Fruit fly (Drosophila melanogaster) whole organism, embryonic: ENCODE measurements around the gene Notum.

Source experiments
- ATbp ChIP-seq: fragments of 200-800 bp; sonication (Bioruptor generic); optimal IDR thresholded peaks from 2 replicates; lab custom pipeline; 2017; ENCODE audit warnings: missing biosample characterization, mild to moderate bottlenecking, missing genetic modification characterization, missing genetic modification reagents
- Ada2b ChIP-seq: fragments of 200-800 bp; sonication (Bioruptor generic); IDR thresholded peaks from 2 replicates; pipeline ENCODE4 v1.3.6; 2022; ENCODE audit warnings: missing biosample characterization, missing genetic modification characterization
- Atf6 ChIP-seq: fragments of 200-800 bp; sonication (Bioruptor generic); IDR thresholded peaks from 2 replicates; pipeline ENCODE4 v1.3.6; 2022; ENCODE audit warnings: missing biosample characterization, missing genetic modification characterization
- C15 ChIP-seq: fragments of 200-800 bp; sonication (Bioruptor generic); IDR thresholded peaks from 3 replicates; pipeline ENCODE4 v1.3.6; 2022; ENCODE audit warnings: missing biosample characterization, missing genetic modification characterization
- CG12391 ChIP-seq: fragments of 200-800 bp; sonication (Bioruptor generic); optimal IDR thresholded peaks from 3 replicates; lab custom pipeline; 2018; ENCODE audit warnings: missing biosample characterization, mild to moderate bottlenecking, missing genetic modification characterization, moderate library complexity
- CG13894 ChIP-seq: fragments of 200-800 bp; sonication (Bioruptor generic); optimal IDR thresholded peaks from 3 replicates; lab custom pipeline; 2018; ENCODE audit warnings: missing biosample characterization, mild to moderate bottlenecking, missing genetic modification characterization, moderate library complexity
- CG15269 ChIP-seq: fragments of 200-800 bp; sonication (Bioruptor generic); optimal IDR thresholded peaks from 2 replicates; lab custom pipeline; 2018; ENCODE audit warnings: missing biosample characterization, mild to moderate bottlenecking, missing genetic modification characterization, moderate library complexity
- CG1603 ChIP-seq: fragments of 200-800 bp; sonication (Bioruptor generic); optimal IDR thresholded peaks from 2 replicates; lab custom pipeline; 2019; ENCODE audit warnings: missing biosample characterization, mild to moderate bottlenecking, missing genetic modification characterization, moderate library complexity
- CG1647 ChIP-seq: fragments of 200-800 bp; sonication (Bioruptor generic); optimal IDR thresholded peaks from 3 replicates; lab custom pipeline; 2016; ENCODE audit warnings: missing biosample characterization, missing genetic modification characterization
- CG17186 ChIP-seq: fragments of 200-800 bp; sonication (Bioruptor generic); optimal IDR thresholded peaks from 3 replicates; lab custom pipeline; 2017; ENCODE audit warnings: missing biosample characterization, missing genetic modification reagents, missing genetic modification characterization
- CG2678 ChIP-seq: fragments of 200-800 bp; sonication (Bioruptor generic); optimal IDR thresholded peaks from 3 replicates; lab custom pipeline; 2019; ENCODE audit warnings: missing biosample characterization, mild to moderate bottlenecking, missing genetic modification characterization, moderate library complexity
- CG2889 ChIP-seq: fragments of 200-800 bp; sonication (Bioruptor generic); IDR thresholded peaks from 3 replicates; pipeline ENCODE4 v1.3.6; 2022; ENCODE audit warnings: missing biosample characterization, missing genetic modification characterization
- CG30403 ChIP-seq: fragments of 200-800 bp; sonication (Bioruptor generic); optimal IDR thresholded peaks from 3 replicates; lab custom pipeline; 2016; ENCODE audit warnings: missing biosample characterization, missing genetic modification characterization
- CG31365 ChIP-seq: fragments of 200-800 bp; sonication (Bioruptor generic); optimal IDR thresholded peaks from 2 replicates; lab custom pipeline; 2018; ENCODE audit warnings: missing biosample characterization, mild to moderate bottlenecking, missing genetic modification characterization
- CG33557 ChIP-seq: fragments of 200-800 bp; sonication (Bioruptor generic); optimal IDR thresholded peaks from 2 replicates; lab custom pipeline; 2019; ENCODE audit warnings: missing biosample characterization, mild to moderate bottlenecking, missing genetic modification characterization, moderate library complexity
- CG34224 ChIP-seq: fragments of 200-800 bp; sonication (Bioruptor generic); IDR thresholded peaks from 3 replicates; pipeline ENCODE4 v1.3.6; 2022; ENCODE audit warnings: missing biosample characterization, missing genetic modification characterization; ENCODE audit not compliant: partially characterized antibody
- CG5180 ChIP-seq: fragments of 200-800 bp; sonication (Bioruptor generic); optimal IDR thresholded peaks from 3 replicates; lab custom pipeline; 2017; ENCODE audit warnings: missing biosample characterization, missing genetic modification characterization, mild to moderate bottlenecking, moderate library complexity, missing genetic modification reagents
- CG8924 ChIP-seq: fragments of 200-800 bp; optimal IDR thresholded peaks from 3 replicates; lab custom pipeline; 2019; ENCODE audit warnings: missing biosample characterization, mild to moderate bottlenecking, missing genetic modification characterization, moderate library complexity
- D19A ChIP-seq: fragments of 200-800 bp; optimal IDR thresholded peaks from 3 replicates; lab custom pipeline; 2019; ENCODE audit warnings: missing biosample characterization, mild to moderate bottlenecking, missing genetic modification characterization, moderate library complexity
- E2f1 ChIP-seq: fragments of 200-800 bp; sonication (Bioruptor generic); IDR thresholded peaks from 2 replicates; pipeline ENCODE4 v1.3.6; 2022; ENCODE audit warnings: missing biosample characterization, missing genetic modification characterization
- Fer3 ChIP-seq: fragments of 200-800 bp; sonication (Bioruptor generic); optimal IDR thresholded peaks from 2 replicates; lab custom pipeline; 2018; ENCODE audit warnings: missing biosample characterization, mild to moderate bottlenecking, missing genetic modification characterization, moderate library complexity
- GATAe ChIP-seq: fragments of 200-800 bp; sonication (Bioruptor generic); conservative IDR thresholded peaks from 2 replicates; pipeline ENCODE4 v1.3.6; 2022; ENCODE audit warnings: missing biosample characterization, missing genetic modification characterization
- Gug ChIP-seq: fragments of 200-800 bp; sonication (Bioruptor generic); IDR thresholded peaks from 4 replicates; pipeline ENCODE4 v1.3.6; 2022; ENCODE audit warnings: missing biosample characterization, missing genetic modification characterization
- Hey ChIP-seq: fragments of 200-800 bp; sonication (Bioruptor generic); optimal IDR thresholded peaks from 3 replicates; lab custom pipeline; 2018; ENCODE audit warnings: missing biosample characterization, mild to moderate bottlenecking, missing genetic modification characterization
- HmgZ ChIP-seq: fragments of 200-800 bp; sonication (Bioruptor generic); optimal IDR thresholded peaks from 2 replicates; lab custom pipeline; 2018; ENCODE audit warnings: missing biosample characterization, mild to moderate bottlenecking, missing genetic modification characterization
- Lhr ChIP-seq: fragments of 200-800 bp; sonication (Bioruptor generic); optimal IDR thresholded peaks from 3 replicates; lab custom pipeline; 2017; ENCODE audit warnings: mild to moderate bottlenecking, missing biosample characterization, missing genetic modification reagents, missing genetic modification characterization
- MESR4 ChIP-seq: fragments of 200-800 bp; sonication (Bioruptor generic); optimal IDR thresholded peaks from 2 replicates; lab custom pipeline; 2018; ENCODE audit warnings: missing biosample characterization, mild to moderate bottlenecking, missing genetic modification characterization, moderate library complexity
- Nf-YA ChIP-seq: fragments of 200-800 bp; sonication (Bioruptor generic); IDR thresholded peaks from 2 replicates; pipeline ENCODE4 v1.3.6; 2022; ENCODE audit warnings: missing biosample characterization, missing genetic modification characterization
- Nf-YC ChIP-seq: fragments of 200-800 bp; optimal IDR thresholded peaks from 3 replicates; lab custom pipeline; 2019; ENCODE audit warnings: missing biosample characterization, mild to moderate bottlenecking, missing genetic modification characterization, moderate library complexity
- PHDP ChIP-seq: fragments of 200-800 bp; sonication (Bioruptor generic); optimal IDR thresholded peaks from 3 replicates; lab custom pipeline; 2018; ENCODE audit warnings: missing biosample characterization, mild to moderate bottlenecking, missing genetic modification characterization, moderate library complexity
- Rx ChIP-seq: fragments of 200-800 bp; sonication (Bioruptor generic); IDR thresholded peaks from 2 replicates; pipeline ENCODE4 v1.3.6; 2022; ENCODE audit warnings: missing biosample characterization, missing genetic modification characterization
- Sox100B ChIP-seq: fragments of 200-800 bp; sonication (Bioruptor generic); optimal IDR thresholded peaks from 3 replicates; lab custom pipeline; 2018; ENCODE audit warnings: missing biosample characterization, mild to moderate bottlenecking, missing genetic modification characterization
- Xrp1 ChIP-seq: fragments of 200-800 bp; sonication (Bioruptor generic); IDR thresholded peaks from 2 replicates; pipeline ENCODE4 v1.3.6; 2022; ENCODE audit warnings: missing biosample characterization, missing genetic modification characterization
- al ChIP-seq: fragments of 200-800 bp; sonication (Bioruptor generic); IDR thresholded peaks from 2 replicates; pipeline ENCODE4 v1.3.6; 2022; ENCODE audit warnings: missing biosample characterization, missing genetic modification characterization
- crol ChIP-seq: fragments of 200-800 bp; sonication (Bioruptor generic); IDR thresholded peaks from 2 replicates; pipeline ENCODE4 v1.3.6; 2022; ENCODE audit warnings: missing biosample characterization, missing genetic modification characterization
- hth ChIP-seq: fragments of >200 bp; optimal IDR thresholded peaks from 2 replicates; lab custom pipeline; 2017; ENCODE audit warnings: inconsistent platforms
- jing ChIP-seq: fragments of 200-800 bp; sonication (Bioruptor generic); optimal IDR thresholded peaks from 2 replicates; lab custom pipeline; 2018; ENCODE audit warnings: missing biosample characterization, mild to moderate bottlenecking, missing genetic modification characterization
- ken ChIP-seq: fragments of 200-800 bp; sonication (Bioruptor generic); IDR thresholded peaks from 3 replicates; pipeline ENCODE4 v1.3.6; 2022; ENCODE audit warnings: missing biosample characterization, missing genetic modification characterization
- mam ChIP-seq: fragments of 200-800 bp; sonication (Bioruptor generic); optimal IDR thresholded peaks from 3 replicates; lab custom pipeline; 2016; ENCODE audit warnings: missing biosample characterization, missing genetic modification characterization
- nau ChIP-seq: fragments of 200-800 bp; sonication (Bioruptor generic); optimal IDR thresholded peaks from 3 replicates; lab custom pipeline; 2017; ENCODE audit warnings: missing biosample characterization, mild to moderate bottlenecking, missing genetic modification characterization, missing genetic modification reagents
- pros ChIP-seq: fragments of 200-800 bp; sonication (Bioruptor generic); optimal IDR thresholded peaks from 3 replicates; lab custom pipeline; 2019; ENCODE audit warnings: missing biosample characterization, mild to moderate bottlenecking, missing genetic modification characterization, moderate library complexity
- ranshi ChIP-seq: fragments of 200-800 bp; sonication (Bioruptor generic); IDR thresholded peaks from 2 replicates; pipeline ENCODE4 v1.3.6; 2022; ENCODE audit warnings: missing biosample characterization, missing genetic modification characterization
- rib ChIP-seq: fragments of 200-800 bp; sonication (Bioruptor generic); IDR thresholded peaks from 2 replicates; pipeline ENCODE4 v1.3.6; 2022; ENCODE audit warnings: missing biosample characterization, missing genetic modification characterization
- schlank ChIP-seq: fragments of 200-800 bp; sonication (Bioruptor generic); optimal IDR thresholded peaks from 2 replicates; lab custom pipeline; 2018; ENCODE audit warnings: missing biosample characterization, mild to moderate bottlenecking, missing genetic modification characterization
- sim ChIP-seq: fragments of 200-800 bp; sonication (Bioruptor generic); IDR thresholded peaks from 2 replicates; pipeline ENCODE4 v1.3.6; 2022; ENCODE audit warnings: missing biosample characterization, missing genetic modification characterization
- so ChIP-seq: fragments of 200-800 bp; sonication (Bioruptor generic); IDR thresholded peaks from 3 replicates; pipeline ENCODE4 v1.3.6; 2022; ENCODE audit warnings: missing biosample characterization, missing genetic modification characterization
- unc-4 ChIP-seq: fragments of 200-800 bp; sonication (Bioruptor generic); IDR thresholded peaks from 2 replicates; pipeline ENCODE4 v1.3.6; 2022; ENCODE audit warnings: missing biosample characterization, missing genetic modification characterization; ENCODE audit not compliant: partially characterized antibody
- z ChIP-seq: fragments of 200-800 bp; sonication (Bioruptor generic); IDR thresholded peaks from 3 replicates; pipeline ENCODE4 v1.3.6; 2022; ENCODE audit warnings: missing biosample characterization, missing genetic modification characterization

Gene Notum

DNA sequence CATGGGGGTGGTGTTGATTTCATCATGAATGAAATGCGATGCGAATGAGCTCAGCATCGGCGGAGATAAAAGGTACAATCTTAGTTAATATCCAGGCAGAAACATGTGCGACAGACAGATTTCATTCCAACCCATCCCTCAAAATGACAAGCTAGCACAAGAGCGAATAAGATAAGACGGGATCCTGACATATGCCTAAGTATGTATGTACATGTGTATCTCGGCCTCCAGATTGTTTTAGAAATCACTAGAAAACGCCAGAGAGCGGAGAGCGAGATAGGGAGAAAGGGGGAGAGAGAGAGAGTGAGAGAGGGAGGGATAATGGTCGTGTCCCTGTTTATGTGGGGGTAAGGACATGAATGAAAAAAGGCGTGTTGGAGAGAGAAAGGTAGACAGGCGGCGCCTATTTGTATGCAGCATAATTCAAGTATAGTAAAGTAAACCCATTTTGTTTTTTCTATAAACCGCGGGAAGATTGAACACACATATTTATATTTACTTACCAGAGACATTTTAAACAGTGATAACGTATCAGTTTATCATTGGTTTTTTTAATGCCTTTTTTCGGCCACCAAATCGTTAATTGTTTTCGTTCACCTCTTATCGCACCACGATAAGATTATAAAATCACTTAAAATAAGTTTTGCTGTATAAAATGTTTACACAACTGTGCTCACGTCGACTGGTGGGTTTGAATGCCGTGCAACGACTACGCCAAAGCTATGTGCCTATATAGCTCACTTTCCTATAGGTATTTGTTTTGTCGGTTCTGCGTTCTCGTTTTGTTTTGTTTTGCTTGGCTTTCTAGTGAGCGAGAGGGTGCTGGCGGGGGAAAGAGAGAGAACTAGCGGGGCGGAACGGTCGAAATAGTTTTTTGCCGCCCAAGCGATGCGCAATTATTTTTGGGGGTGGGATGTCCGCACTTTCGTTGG is 26.9 kb downstream of the Notum start (continued):
- TF ChIP-seq CG2889 (GFP tag; lab: Robert Waterston, UW) (no peak), Nf-YC (peak; percentile 44), CG33557 (peak; percentile 29), pros (GFP tag; lab: Kevin White, UChicago) (peak; percentile 37), MESR4 (peak; percentile 39), Atf6 (GFP tag; lab: Robert Waterston, UW) (peak; percentile 70), mam (GFP tag; lab: Kevin White, UChicago) (peak; percentile 6), al (GFP tag; lab: Robert Waterston, UW) (0 out of 2 replicates have a peak, but pooled peaks have one; percentile 25), Xrp1 (GFP tag; lab: Robert Waterston, UW) (peak; percentile 49; the same call in 1 of the 2 replicates), Rx (GFP tag; lab: Robert Waterston, UW) (no peak), CG1603 (tag; lab: Kevin White, UChicago) (peak; percentile 10), rib (GFP tag; lab: Robert Waterston, UW) (peak; percentile 38; the same call in 1 of the 2 replicates), unc-4 (GFP tag; lab: Robert Waterston, UW) (peak; percentile 19; the same call in 1 of the 2 replicates), z (GFP tag; lab: Robert Waterston, UW) (0 out of 3 replicates have a peak, but pooled peaks have one; percentile 17), HmgZ (tag; lab: Kevin White, UChicago) (peak; percentile 46), hth (lab: Kevin White, UChicago) (no peak), schlank (peak; percentile 61), CG34224 (GFP tag; lab: Robert Waterston, UW) (peak; percentile 28; the same call in 2 of the 3 replicates), PHDP (peak; percentile 32), ATbp (GFP tag; lab: Kevin White, UChicago) (peak; percentile 47), CG2678 (tag; lab: Kevin White, UChicago) (peak; percentile 59), D19A (tag; lab: Kevin White, UChicago) (peak; percentile 24), CG31365 (tag; lab: Kevin White, UChicago) (peak; percentile 37), GATAe (GFP tag; lab: Robert Waterston, UW) (peak; percentile 90), sim (GFP tag; lab: Robert Waterston, UW) (0 out of 2 replicates have a peak, but pooled peaks have one; percentile 4), Gug (GFP tag; lab: Robert Waterston, UW) (peak; percentile 20; the same call in 1 of the 4 replicates), nau (GFP tag; lab: Kevin White, UChicago) (peak; percentile 53), crol (GFP tag; lab: Robert Waterston, UW) (peak; percentile 98), Nf-YA (no peak), CG12391 (tag; lab: Kevin White, UChicago) (peak; percentile 22), C15 (no peak), Hey (tag; lab: Kevin White, UChicago) (no peak), CG13894 (tag; lab: Kevin White, UChicago) (peak; percentile 90), Lhr (GFP tag; lab: Kevin White, UChicago) (no peak), ranshi (GFP tag; lab: Robert Waterston, UW) (0 out of 2 replicates have a peak, but pooled peaks have one; percentile 19), CG8924 (tag; lab: Kevin White, UChicago) (peak; percentile 44), CG30403 (GFP tag; lab: Kevin White, UChicago) (no peak), Ada2b (GFP tag; lab: Robert Waterston, UW) (0 out of 2 replicates have a peak, but pooled peaks have one; percentile 7), ken (no peak), CG1647 (GFP tag; lab: Kevin White, UChicago) (no peak), jing (GFP tag; lab: Kevin White, UChicago) (no peak), so (GFP tag; lab: Robert Waterston, UW) (peak; percentile 8; the same call in 1 of the 3 replicates), E2f1 (peak; percentile 6; the same call in 1 of the 2 replicates), CG17186 (GFP tag; lab: Kevin White, UChicago) (no peak), CG5180 (peak; percentile 40), CG15269 (peak; percentile 9), Fer3 (tag; lab: Kevin White, UChicago) (peak; percentile 51), Sox100B (GFP tag; lab: Kevin White, UChicago) (peak; percentile 46)
